Worm (Caenorhabditis elegans) whole organism, L1 larva: ENCODE data around the gene rpl-23.
A peak's percentile ranks its signal among the peaks of the same experiment; 100 is the strongest.

Experiments used
- aha-1 ChIP-seq: fragments of 150-350 bp; optimal IDR thresholded peaks from 2 replicates; lab custom pipeline; 2014; ENCODE audit warnings: missing biosample characterization, missing genetic modification characterization
- alr-1 ChIP-seq: fragments of 200-800 bp; sonication (Bioruptor generic); optimal IDR thresholded peaks from 2 replicates; lab custom pipeline; 2018; ENCODE audit warnings: borderline replicate concordance, mild to moderate bottlenecking, missing genetic modification characterization, missing compliant biosample characterization
- aly-2 ChIP-seq: fragments of 150-350 bp; optimal IDR thresholded peaks from 2 replicates; lab custom pipeline; 2014; ENCODE audit warnings: missing biosample characterization, missing genetic modification characterization
- ama-1 ChIP-seq: fragments of 150-350 bp; optimal IDR thresholded peaks from 2 replicates; lab custom pipeline; 2014
- blmp-1 ChIP-seq: fragments of 150-350 bp; optimal IDR thresholded peaks from 2 replicates; lab custom pipeline; 2014; ENCODE audit warnings: missing biosample characterization, missing genetic modification characterization
- ceh-88 ChIP-seq: fragments of 200-800 bp; sonication (Bioruptor generic); IDR thresholded peaks from 2 replicates; pipeline ENCODE4 v1.3.6; 2022; ENCODE audit warnings: missing genetic modification characterization, missing compliant biosample characterization
- dsc-1 ChIP-seq: sonication (generic microtip); optimal IDR thresholded peaks from 2 replicates; lab custom pipeline; 2016; ENCODE audit warnings: mild to moderate bottlenecking, missing genetic modification characterization, missing compliant biosample characterization
- efl-1 ChIP-seq, 4 experiments: fragments of 150-350 bp; optimal IDR thresholded peaks in 3 of 4; peaks in 1 of 4; 1 replicate in 1 of 4; 2 replicates in 3 of 4; lab custom pipeline; 2014; ENCODE audit warnings: missing biosample characterization in 2 of 4, missing genetic modification characterization in 2 of 4, missing genetic modification reagents in 2 of 4
- efl-3 ChIP-seq: fragments of 200-800 bp; sonication (Bioruptor generic); optimal IDR thresholded peaks from 2 replicates; lab custom pipeline; 2018; ENCODE audit warnings: mild to moderate bottlenecking, missing genetic modification characterization, missing compliant biosample characterization
- egl-27 ChIP-seq, 2 experiments: fragments of 150-350 bp in 1 of 2; sonication (generic microtip); optimal IDR thresholded peaks; 3 replicates each; lab custom pipeline; 2017 to 2018; ENCODE audit warnings: missing biosample characterization in 2 of 2, missing genetic modification characterization in 2 of 2, missing genetic modification reagents in 2 of 2
- fkh-10 ChIP-seq: sonication (generic microtip); optimal IDR thresholded peaks from 2 replicates; lab custom pipeline; 2017; ENCODE audit warnings: missing biosample characterization, missing genetic modification reagents, missing genetic modification characterization
- fkh-4 ChIP-seq: sonication (generic microtip); optimal IDR thresholded peaks from 2 replicates; lab custom pipeline; 2016; ENCODE audit warnings: missing compliant biosample characterization, missing genetic modification characterization, borderline replicate concordance
- fos-1 ChIP-seq: fragments of 150-350 bp; optimal IDR thresholded peaks from 2 replicates; lab custom pipeline; 2014; ENCODE audit warnings: missing biosample characterization, missing genetic modification characterization
- grh-1 ChIP-seq: fragments of 200-800 bp; sonication (Bioruptor generic); IDR thresholded peaks from 2 replicates; pipeline ENCODE4 v1.3.6; 2022; ENCODE audit warnings: missing genetic modification reagents, missing genetic modification characterization, missing compliant biosample characterization
- hlh-4 ChIP-seq: sonication (generic microtip); optimal IDR thresholded peaks from 2 replicates; lab custom pipeline; 2016; ENCODE audit warnings: mild to moderate bottlenecking, missing genetic modification characterization, missing compliant biosample characterization
- hpl-2 ChIP-seq: fragments of 150-350 bp; optimal IDR thresholded peaks from 2 replicates; lab custom pipeline; 2014; ENCODE audit warnings: missing biosample characterization, missing genetic modification reagents, missing genetic modification characterization
- irx-1 ChIP-seq: sonication (generic microtip); optimal IDR thresholded peaks from 2 replicates; lab custom pipeline; 2016; ENCODE audit warnings: missing genetic modification characterization, missing compliant biosample characterization
- isw-1 ChIP-seq: fragments of 200-800 bp; sonication (Bioruptor generic); IDR thresholded peaks from 2 replicates; pipeline ENCODE4 v1.3.6; 2022; ENCODE audit warnings: missing genetic modification characterization, missing compliant biosample characterization
- lin-14 ChIP-seq: fragments of 200-800 bp; sonication (Bioruptor generic); optimal IDR thresholded peaks from 2 replicates; lab custom pipeline; 2018; ENCODE audit warnings: mild to moderate bottlenecking, missing genetic modification characterization, moderate library complexity, missing compliant biosample characterization
- lin-15B ChIP-seq: fragments of 150-350 bp; sonication (generic microtip); optimal IDR thresholded peaks from 3 replicates; lab custom pipeline; 2014; ENCODE audit warnings: missing biosample characterization, missing genetic modification characterization
- lin-35 ChIP-seq, 2 experiments: fragments of 150-350 bp; optimal IDR thresholded peaks; 2 replicates each; lab custom pipeline; 2014; ENCODE audit warnings: missing biosample characterization in 2 of 2, missing genetic modification characterization in 2 of 2, missing genetic modification reagents in 2 of 2
- lsy-2 ChIP-seq, 2 experiments: fragments of 150-350 bp; optimal IDR thresholded peaks; 2 replicates each; lab custom pipeline; 2014; ENCODE audit warnings: missing biosample characterization in 2 of 2, missing genetic modification characterization in 2 of 2
- mab-9 ChIP-seq: fragments of 200-800 bp; sonication (Bioruptor generic); IDR thresholded peaks from 2 replicates; pipeline ENCODE4 v1.3.6; 2022; ENCODE audit warnings: missing genetic modification reagents, missing genetic modification characterization, missing compliant biosample characterization
- mdl-1 ChIP-seq, 2 experiments: fragments of 150-350 bp; optimal IDR thresholded peaks; 2 replicates each; lab custom pipeline; 2014 to 2017; ENCODE audit warnings: missing biosample characterization in 2 of 2, missing genetic modification characterization in 2 of 2, inconsistent platforms in 1 of 2
- mep-1 ChIP-seq: fragments of 150-350 bp; optimal IDR thresholded peaks from 2 replicates; lab custom pipeline; 2014; ENCODE audit warnings: missing biosample characterization, missing genetic modification characterization
- nhr-11 ChIP-seq: fragments of 150-350 bp; optimal IDR thresholded peaks from 2 replicates; lab custom pipeline; 2014; ENCODE audit warnings: missing biosample characterization, missing genetic modification characterization
- nhr-19 ChIP-seq: fragments of 200-800 bp; sonication (Bioruptor generic); conservative IDR thresholded peaks from 2 replicates; pipeline ENCODE4 v1.3.6; 2022; ENCODE audit warnings: missing genetic modification characterization, missing compliant biosample characterization
- nhr-20 ChIP-seq: sonication (generic microtip); optimal IDR thresholded peaks from 2 replicates; lab custom pipeline; 2016; ENCODE audit warnings: mild to moderate bottlenecking, missing genetic modification characterization, missing compliant biosample characterization
- nhr-237 ChIP-seq: fragments of 150-350 bp; optimal IDR thresholded peaks from 2 replicates; lab custom pipeline; 2014; ENCODE audit warnings: missing biosample characterization, missing genetic modification characterization
- nhr-28 ChIP-seq: fragments of 150-350 bp; optimal IDR thresholded peaks from 2 replicates; lab custom pipeline; 2014; ENCODE audit warnings: missing biosample characterization, missing genetic modification characterization
- nhr-47 ChIP-seq: sonication (generic microtip); optimal IDR thresholded peaks from 2 replicates; lab custom pipeline; 2016; ENCODE audit warnings: mild to moderate bottlenecking, missing genetic modification characterization, moderate library complexity, missing compliant biosample characterization
- nhr-84 ChIP-seq: sonication (generic microtip); optimal IDR thresholded peaks from 2 replicates; lab custom pipeline; 2017; ENCODE audit warnings: missing biosample characterization, missing genetic modification characterization
- nhr-85 ChIP-seq: sonication (generic microtip); peaks from one replicate; lab custom pipeline; 2016; ENCODE audit warnings: missing genetic modification characterization, inconsistent platforms, missing compliant biosample characterization
- pag-3 ChIP-seq: sonication (generic microtip); optimal IDR thresholded peaks from 2 replicates; lab custom pipeline; 2017; ENCODE audit warnings: missing genetic modification characterization, mild to moderate bottlenecking, missing compliant biosample characterization, antibody characterized with exemption, borderline replicate concordance; ENCODE audit not compliant: insufficient read depth
- pqm-1 ChIP-seq: sonication (generic microtip); optimal IDR thresholded peaks from 3 replicates; lab custom pipeline; 2017; ENCODE audit warnings: missing biosample characterization, missing genetic modification characterization
- rnt-1 ChIP-seq: sonication (generic microtip); optimal IDR thresholded peaks from 2 replicates; lab custom pipeline; 2016; ENCODE audit warnings: mild to moderate bottlenecking, missing genetic modification characterization, moderate library complexity, missing compliant biosample characterization
- snpc-4 ChIP-seq: fragments of 150-350 bp; optimal IDR thresholded peaks from 2 replicates; lab custom pipeline; 2014; ENCODE audit warnings: missing biosample characterization, missing genetic modification characterization
- snu-23 ChIP-seq: sonication (generic microtip); optimal IDR thresholded peaks from 2 replicates; lab custom pipeline; 2016; ENCODE audit warnings: missing genetic modification characterization, missing compliant biosample characterization
- sox-4 ChIP-seq: sonication (generic microtip); optimal IDR thresholded peaks from 2 replicates; lab custom pipeline; 2016; ENCODE audit warnings: missing genetic modification characterization, missing compliant biosample characterization
- swsn-7 ChIP-seq: sonication (generic microtip); optimal IDR thresholded peaks from 2 replicates; lab custom pipeline; 2016; ENCODE audit warnings: missing genetic modification characterization, missing compliant biosample characterization
- tbx-2 ChIP-seq: sonication (generic microtip); optimal IDR thresholded peaks from 2 replicates; lab custom pipeline; 2016; ENCODE audit warnings: missing genetic modification characterization, missing compliant biosample characterization
- tlp-1 ChIP-seq: fragments of 150-350 bp; optimal IDR thresholded peaks from 2 replicates; lab custom pipeline; 2014; ENCODE audit warnings: missing biosample characterization, missing genetic modification characterization
- unc-86 ChIP-seq: sonication (generic microtip); optimal IDR thresholded peaks from 2 replicates; lab custom pipeline; 2016; ENCODE audit warnings: missing genetic modification characterization, missing compliant biosample characterization
- unc-98 ChIP-seq: fragments of 200-800 bp; sonication (Bioruptor generic); IDR thresholded peaks from 2 replicates; pipeline ENCODE4 v1.3.6; 2022; ENCODE audit warnings: missing genetic modification characterization, missing compliant biosample characterization
- zag-1 ChIP-seq: fragments of 150-350 bp; optimal IDR thresholded peaks from 2 replicates; lab custom pipeline; 2014; ENCODE audit warnings: missing biosample characterization, missing genetic modification characterization

The rpl-23 gene

DNA sequence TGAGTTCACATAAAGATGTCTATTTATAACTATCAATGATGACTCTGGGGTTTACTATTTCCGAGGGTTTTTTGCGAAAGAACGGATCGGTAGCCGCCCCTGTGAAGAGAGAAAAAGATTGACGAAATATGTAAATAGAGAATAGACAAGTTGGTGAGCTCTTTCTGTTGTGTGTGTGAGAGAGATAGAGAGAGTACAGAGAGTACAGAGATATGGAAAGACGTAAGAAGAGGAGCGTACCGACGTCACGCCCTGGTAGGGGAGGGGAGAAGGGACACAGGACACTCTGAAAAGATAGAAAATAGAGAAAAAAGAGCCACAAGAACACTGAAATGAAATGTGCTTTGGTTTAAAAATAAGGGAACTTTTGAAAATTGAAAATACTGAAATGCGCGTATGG, 17.7 kb downstream of the rpl-23 start (continued):
- no peak for TF ChIP-seq lin-15B (tag; lab: Kevin White, UChicago)
- 0 out of 2 replicates have a peak, but pooled peaks have one; percentile 7 for TF ChIP-seq isw-1 (GFP tag; lab: Robert Waterston, UW)
- TF ChIP-seq fkh-4 (tag; lab: Kevin White, UChicago), result no peak
- TF ChIP-seq nhr-84 (tag; lab: Kevin White, UChicago), result no peak
- TF ChIP-seq rnt-1, result peak; percentile 43
- TF ChIP-seq lin-14 (GFP tag; lab: Kevin White, UChicago), result peak; percentile 74
- peak; percentile 47 for TF ChIP-seq swsn-7 (tag; lab: Kevin White, UChicago)
- TF ChIP-seq egl-27 (tag; optimal IDR thresholded peaks at IDR 0.05; lab: Kevin White, UChicago), result no peak
- peak in 1 of 2 experiments; percentile 19 for TF ChIP-seq mdl-1 (tag; optimal IDR thresholded peaks at IDR 0.05; lab: Kevin White, UChicago)
- peak; percentile 34 for TF ChIP-seq nhr-20 (tag; lab: Kevin White, UChicago)
- TF ChIP-seq nhr-19, result peak; percentile 16
- no peak for TF ChIP-seq aha-1 (tag; lab: Kevin White, UChicago)
- no peak for TF ChIP-seq irx-1 (tag; lab: Kevin White, UChicago)

DNA sequence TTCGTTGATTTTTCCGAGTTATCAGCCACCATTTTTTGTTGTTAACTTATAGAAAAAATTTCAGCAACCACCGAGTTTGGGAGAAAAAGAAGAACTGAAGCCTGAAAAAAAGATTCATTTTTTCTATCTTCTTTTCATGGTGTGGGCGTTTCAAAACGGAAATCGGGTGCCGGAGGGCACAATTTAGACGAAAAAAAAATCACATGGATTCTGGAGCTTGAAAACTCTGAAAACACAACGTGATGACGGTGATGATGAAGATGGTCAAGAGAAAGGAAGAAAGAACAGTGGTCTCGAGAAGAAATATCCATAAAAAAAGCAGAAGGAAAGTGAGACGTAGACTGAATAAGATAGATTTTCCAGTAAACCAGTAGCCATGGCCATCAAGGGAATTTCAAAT, 21.9 kb downstream of the rpl-23 start, which contains the start of gene rcan-1:
TSS of gene rcan-1 (minus strand) at position 101 of the 400 bp plus-strand sequence.
- TF ChIP-seq lin-15B (tag; lab: Kevin White, UChicago) (no peak), lin-35 (GFP tag; optimal IDR thresholded peaks at IDR 0.05; lab: Kevin White, UChicago) (no peak), mep-1 (no peak), lin-14 (GFP tag; lab: Kevin White, UChicago) (no peak), nhr-28 (tag; lab: Kevin White, UChicago) (no peak)

ce11 chrIII:5680141-5680540, 25.8 kb downstream of the rpl-23 start, which contains the start of gene pst-2:
pst-2 (plus strand) TSS chrIII:5680433.
- TF ChIP-seq blmp-1 (tag; lab: Kevin White, UChicago), result peak; percentile 2
- peak in 1 of 2 experiments; percentile 7 for TF ChIP-seq lsy-2 (tag; optimal IDR thresholded peaks at IDR 0.05; lab: Kevin White, UChicago)
- TF ChIP-seq nhr-47 (tag; lab: Kevin White, UChicago), result peak; percentile 14
- no peak for TF ChIP-seq fkh-10 (GFP tag; lab: Kevin White, UChicago)

ce11 chrIII:5678935-5679334, 27.0 kb downstream of the rpl-23 start, which contains the start of the genes ska-3 and rps-12:
ska-3 (minus strand) TSS chrIII:5679005.
rps-12 (plus strand) TSS chrIII:5679298.
- TF ChIP-seq efl-1 (optimal IDR thresholded peaks at IDR 0.05; lab: Kevin White, UChicago) (peak; percentile 98 to 99), efl-1 (GFP tag; optimal IDR thresholded peaks at IDR 0.05 in 1 of 2; lab: Kevin White, UChicago) (peak; percentile 95 to 100), nhr-47 (tag; lab: Kevin White, UChicago) (peak; percentile 99), fkh-10 (GFP tag; lab: Kevin White, UChicago) (peak; percentile 99), nhr-28 (tag; lab: Kevin White, UChicago) (peak; percentile 19), nhr-85 (tag; lab: Kevin White, UChicago) (peak; percentile 99), snpc-4 (tag; lab: Kevin White, UChicago) (peak; percentile 93), grh-1 (peak; percentile 97), pqm-1 (tag; lab: Kevin White, UChicago) (no peak), snu-23 (GFP tag; lab: Kevin White, UChicago) (peak; percentile 99), efl-3 (GFP tag; lab: Kevin White, UChicago) (peak; percentile 40), ceh-88 (peak; percentile 95), swsn-7 (tag; lab: Kevin White, UChicago) (peak; percentile 99), mep-1 (peak; percentile 100), nhr-84 (tag; lab: Kevin White, UChicago) (no peak), unc-98 (GFP tag; lab: Robert Waterston, UW) (peak; percentile 86), nhr-237 (tag; lab: Kevin White, UChicago) (peak; percentile 98), tbx-2 (tag; lab: Kevin White, UChicago) (peak; percentile 99), nhr-19 (peak; percentile 99), ama-1 (lab: Kevin White, UChicago) (peak; percentile 93), hlh-4 (tag; lab: Kevin White, UChicago) (no peak), sox-4 (peak; percentile 89), lsy-2 (tag; optimal IDR thresholded peaks at IDR 0.05; lab: Kevin White, UChicago) (peak; percentile 98), dsc-1 (peak; percentile 99), zag-1 (tag; lab: Kevin White, UChicago) (peak; percentile 90), alr-1 (tag; lab: Kevin White, UChicago) (no peak), hpl-2 (GFP tag; lab: Kevin White, UChicago) (peak; percentile 96), aly-2 (tag; lab: Kevin White, UChicago) (peak; percentile 98), pag-3 (tag; lab: Kevin White, UChicago) (peak; percentile 87), nhr-11 (tag; lab: Kevin White, UChicago) (peak; percentile 96), unc-86 (tag; lab: Kevin White, UChicago) (peak; percentile 99), aha-1 (tag; lab: Kevin White, UChicago) (peak; percentile 91), tlp-1 (no peak), isw-1 (GFP tag; lab: Robert Waterston, UW) (peak; percentile 99), mab-9 (GFP tag; lab: Robert Waterston, UW) (peak; percentile 94), fos-1 (peak; percentile 98)
